Fruit fly (Drosophila melanogaster) whole organism, pupa: ENCODE measurements around the gene Syt12.
A peak's percentile ranks its signal among the peaks of the same experiment; 100 is the strongest.

ENCODE experiments used
- CG10348 ChIP-seq: fragments of 200-800 bp; sonication (Bioruptor generic); IDR thresholded peaks from 2 replicates; pipeline ENCODE4 v1.3.6; 2022; ENCODE audit warnings: missing biosample characterization, missing genetic modification characterization
- CG12605 ChIP-seq: fragments of 200-800 bp; sonication (Bioruptor generic); IDR thresholded peaks from 2 replicates; pipeline ENCODE4 v1.3.6; 2022; ENCODE audit warnings: missing biosample characterization, missing genetic modification characterization
- CG13204 ChIP-seq: fragments of 200-800 bp; sonication (Bioruptor generic); optimal IDR thresholded peaks from 2 replicates; lab custom pipeline; 2018; ENCODE audit warnings: missing biosample characterization, mild to moderate bottlenecking, missing genetic modification characterization, moderate library complexity
- CG14655 ChIP-seq: fragments of 200-800 bp; sonication (Bioruptor generic); optimal IDR thresholded peaks from 3 replicates; lab custom pipeline; 2017; ENCODE audit warnings: mild to moderate bottlenecking, missing biosample characterization, missing genetic modification reagents, missing genetic modification characterization
- CG15710 ChIP-seq: fragments of 200-800 bp; sonication (Bioruptor generic); optimal IDR thresholded peaks from 2 replicates; lab custom pipeline; 2018; ENCODE audit warnings: missing biosample characterization, mild to moderate bottlenecking, missing genetic modification characterization, moderate library complexity
- CG17806 ChIP-seq: fragments of 200-800 bp; sonication (Bioruptor generic); optimal IDR thresholded peaks from 2 replicates; lab custom pipeline; 2018; ENCODE audit warnings: missing biosample characterization, mild to moderate bottlenecking, missing genetic modification characterization, moderate library complexity
- CG32121 ChIP-seq: fragments of 200-800 bp; sonication (Bioruptor generic); IDR thresholded peaks from 2 replicates; pipeline ENCODE4 v1.3.6; 2022; ENCODE audit warnings: missing biosample characterization, missing genetic modification characterization
- CG34367 ChIP-seq: fragments of 200-800 bp; sonication (Bioruptor generic); optimal IDR thresholded peaks from 2 replicates; lab custom pipeline; 2018; ENCODE audit warnings: missing biosample characterization, mild to moderate bottlenecking, missing genetic modification characterization
- CG4496 ChIP-seq: fragments of 200-800 bp; sonication (Bioruptor generic); IDR thresholded peaks from 3 replicates; pipeline ENCODE4 v1.3.6; 2022; ENCODE audit warnings: missing biosample characterization, missing genetic modification characterization
- CG8159 ChIP-seq: fragments of 200-800 bp; sonication (Bioruptor generic); optimal IDR thresholded peaks from 3 replicates; lab custom pipeline; 2018; ENCODE audit warnings: missing biosample characterization, mild to moderate bottlenecking, missing genetic modification characterization, moderate library complexity
- CG8301 ChIP-seq: fragments of 200-800 bp; sonication (Bioruptor generic); optimal IDR thresholded peaks from 2 replicates; lab custom pipeline; 2018; ENCODE audit warnings: missing biosample characterization, mild to moderate bottlenecking, missing genetic modification characterization
- CG9948 ChIP-seq: fragments of 200-800 bp; sonication (Bioruptor generic); optimal IDR thresholded peaks from 2 replicates; lab custom pipeline; 2018; ENCODE audit warnings: missing biosample characterization, mild to moderate bottlenecking, missing genetic modification characterization, moderate library complexity
- D1 ChIP-seq: fragments of 200-800 bp; sonication (Bioruptor generic); optimal IDR thresholded peaks from 2 replicates; lab custom pipeline; 2018; ENCODE audit warnings: missing biosample characterization, mild to moderate bottlenecking, missing genetic modification characterization, moderate library complexity
- EcR ChIP-seq: fragments of 200-800 bp; sonication (Bioruptor generic); optimal IDR thresholded peaks from 3 replicates; lab custom pipeline; 2019; ENCODE audit warnings: missing biosample characterization, missing genetic modification characterization, mild to moderate bottlenecking, moderate library complexity, missing genetic modification reagents
- Ets98B ChIP-seq: fragments of 200-800 bp; sonication (Bioruptor generic); IDR thresholded peaks from 2 replicates; pipeline ENCODE4 v1.3.6; 2022; ENCODE audit warnings: missing biosample characterization, missing genetic modification characterization
- Pif1A ChIP-seq: fragments of 200-800 bp; sonication (Bioruptor generic); optimal IDR thresholded peaks from 3 replicates; lab custom pipeline; 2016; ENCODE audit warnings: missing biosample characterization, missing genetic modification characterization
- Pif1B ChIP-seq: fragments of 200-800 bp; sonication (Bioruptor generic); optimal IDR thresholded peaks from 3 replicates; lab custom pipeline; 2016; ENCODE audit warnings: missing biosample characterization, missing genetic modification characterization
- Snoo ChIP-seq: fragments of 200-800 bp; sonication (Bioruptor generic); optimal IDR thresholded peaks from 3 replicates; lab custom pipeline; 2017; ENCODE audit warnings: missing biosample characterization, mild to moderate bottlenecking, missing genetic modification characterization, inconsistent platforms
- fd96Ca ChIP-seq: fragments of 200-800 bp; sonication (Bioruptor generic); IDR thresholded peaks from 3 replicates; pipeline ENCODE4 v1.3.6; 2022; ENCODE audit warnings: missing biosample characterization, missing genetic modification characterization
- gl ChIP-seq: fragments of 200-800 bp; sonication (Bioruptor generic); optimal IDR thresholded peaks from 2 replicates; lab custom pipeline; 2018; ENCODE audit warnings: missing biosample characterization, mild to moderate bottlenecking, missing genetic modification characterization
- rn ChIP-seq: fragments of 200-800 bp; sonication (Bioruptor generic); IDR thresholded peaks from 2 replicates; pipeline ENCODE4 v1.3.6; 2022; ENCODE audit warnings: missing biosample characterization, missing genetic modification characterization

The Syt12 gene

DNA sequence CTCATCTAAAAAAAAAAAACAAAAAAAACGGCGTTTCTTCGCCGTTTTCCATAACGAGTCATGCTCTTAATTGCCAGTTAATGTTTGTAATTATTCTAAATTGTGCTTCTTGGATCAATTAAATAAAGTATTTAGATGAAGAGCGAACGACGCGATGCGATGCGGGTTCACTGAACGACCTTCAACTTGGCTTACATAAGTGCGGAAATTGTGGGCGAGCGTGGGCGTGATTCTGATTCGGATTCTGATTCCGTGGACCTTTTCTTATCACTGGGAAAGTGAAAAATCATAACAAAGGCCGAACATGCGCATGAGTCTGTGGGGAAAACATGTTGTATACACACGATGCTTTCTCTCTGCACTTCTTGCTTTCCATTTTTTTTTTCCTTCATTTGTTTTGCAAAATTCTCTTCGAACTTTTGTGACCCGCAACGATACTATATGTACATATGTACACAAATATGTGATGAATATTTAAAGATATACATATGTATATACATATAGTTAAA lies 16.5 kb downstream of the Syt12 start:
- TF ChIP-seq CG8159: no peak
- TF ChIP-seq CG9948 (tag; lab: Kevin White, UChicago): no peak
- TF ChIP-seq gl (tag; lab: Kevin White, UChicago): no peak
- TF ChIP-seq EcR (GFP tag; lab: Kevin White, UChicago): peak; percentile 85
- TF ChIP-seq CG4496 (GFP tag; lab: Robert Waterston, UW): no peak
- no peak for TF ChIP-seq CG34367 (tag; lab: Kevin White, UChicago)
- no peak for TF ChIP-seq D1
- TF ChIP-seq, all 21 proteins: peak for 1

dm6 chrX:13376520-13376919 lies 17.5 kb downstream of the Syt12 start:
- TF ChIP-seq CG14655 (GFP tag; lab: Kevin White, UChicago) (peak; percentile 60), D1 (peak; percentile 24), CG8159 (peak; percentile 51), Pif1B (GFP tag; lab: Kevin White, UChicago) (peak; percentile 33), CG13204 (GFP tag; lab: Kevin White, UChicago) (no peak), CG12605 (peak; percentile 51; the same call in 1 of the 2 replicates), Ets98B (GFP tag; lab: Robert Waterston, UW) (peak; percentile 65), EcR (GFP tag; lab: Kevin White, UChicago) (no peak), Pif1A (peak; percentile 48), CG4496 (GFP tag; lab: Robert Waterston, UW) (peak; percentile 80), CG8301 (tag; lab: Kevin White, UChicago) (peak; percentile 52), fd96Ca (GFP tag; lab: Robert Waterston, UW) (peak; percentile 75; the same call in 2 of the 3 replicates), rn (GFP tag; lab: Robert Waterston, UW) (no peak), CG10348 (GFP tag; lab: Robert Waterston, UW) (no peak), Snoo (tag; lab: Kevin White, UChicago) (peak; percentile 14), CG9948 (tag; lab: Kevin White, UChicago) (peak; percentile 55), CG32121 (peak; percentile 47; the same call in 1 of the 2 replicates), CG15710 (tag; lab: Kevin White, UChicago) (peak; percentile 49), gl (tag; lab: Kevin White, UChicago) (peak; percentile 13), CG17806 (peak; percentile 64), CG34367 (tag; lab: Kevin White, UChicago) (peak; percentile 42)
- TF ChIP-seq, all 21 proteins: peak for 17

DNA sequence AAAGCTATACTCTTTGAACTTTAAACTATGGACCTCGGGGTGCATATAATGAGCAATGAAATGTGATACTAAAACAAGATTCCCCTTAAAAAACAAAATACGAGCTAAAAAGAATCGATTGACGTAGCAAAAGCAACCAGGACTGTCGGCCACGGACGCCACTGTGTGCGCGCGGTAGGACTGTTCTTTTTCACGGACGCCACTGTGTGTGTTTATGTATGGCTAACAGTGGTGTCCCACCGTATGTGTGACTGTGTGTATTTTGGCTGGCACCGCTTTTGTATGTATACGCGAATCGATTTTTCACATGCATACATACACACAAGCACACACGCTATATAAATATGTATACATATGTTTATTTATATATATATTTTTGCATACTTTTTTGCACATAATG lies 24.7 kb downstream of the Syt12 start:
- TF ChIP-seq CG10348 (GFP tag; lab: Robert Waterston, UW) (no peak), CG9948 (tag; lab: Kevin White, UChicago) (no peak), CG12605 (peak; percentile 53; the same call in 1 of the 2 replicates), Ets98B (GFP tag; lab: Robert Waterston, UW) (peak; percentile 68), gl (tag; lab: Kevin White, UChicago) (peak; percentile 34), CG32121 (peak; percentile 69), CG14655 (GFP tag; lab: Kevin White, UChicago) (peak; percentile 43), fd96Ca (GFP tag; lab: Robert Waterston, UW) (peak; percentile 64; the same call in 2 of the 3 replicates), CG34367 (tag; lab: Kevin White, UChicago) (peak; percentile 26), CG13204 (GFP tag; lab: Kevin White, UChicago) (peak; percentile 30), Pif1B (GFP tag; lab: Kevin White, UChicago) (peak; percentile 58), CG8159 (peak; percentile 29), D1 (no peak), rn (GFP tag; lab: Robert Waterston, UW) (peak; percentile 47; the same call in 1 of the 2 replicates), Pif1A (peak; percentile 60), CG8301 (tag; lab: Kevin White, UChicago) (peak; percentile 13), CG17806 (peak; percentile 39), EcR (GFP tag; lab: Kevin White, UChicago) (no peak), Snoo (tag; lab: Kevin White, UChicago) (peak; percentile 37), CG4496 (GFP tag; lab: Robert Waterston, UW) (peak; percentile 76), CG15710 (tag; lab: Kevin White, UChicago) (peak; percentile 21)
- TF ChIP-seq, all 21 proteins: peak for 17

DNA sequence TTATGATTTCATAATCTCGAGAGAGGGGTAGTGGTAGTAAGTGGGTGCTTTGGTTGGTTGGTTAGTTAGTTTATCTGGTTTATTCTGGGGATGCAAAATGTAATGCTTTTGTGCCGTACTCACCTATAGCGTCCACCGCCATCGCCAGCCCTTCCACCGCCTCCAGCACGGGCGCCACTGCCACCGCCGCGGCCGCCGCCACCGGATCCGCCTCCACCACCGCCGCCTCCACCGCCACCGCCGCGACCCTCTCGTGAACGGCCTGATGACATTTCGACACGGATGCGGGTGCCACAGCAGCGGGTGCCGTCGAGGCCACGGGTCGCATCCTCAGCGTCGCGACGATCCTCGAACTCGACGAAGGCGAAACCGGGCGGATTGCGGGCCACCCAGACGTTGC lies 25.1 kb downstream of the Syt12 start:
- TF ChIP-seq D1 (no peak), CG8159 (no peak), CG32121 (no peak), CG12605 (no peak), rn (GFP tag; lab: Robert Waterston, UW) (no peak), Pif1A (no peak), CG10348 (GFP tag; lab: Robert Waterston, UW) (no peak), CG17806 (no peak), CG4496 (GFP tag; lab: Robert Waterston, UW) (no peak), CG13204 (GFP tag; lab: Kevin White, UChicago) (no peak), EcR (GFP tag; lab: Kevin White, UChicago) (no peak), Pif1B (GFP tag; lab: Kevin White, UChicago) (no peak), CG14655 (GFP tag; lab: Kevin White, UChicago) (no peak), CG8301 (tag; lab: Kevin White, UChicago) (no peak)

DNA sequence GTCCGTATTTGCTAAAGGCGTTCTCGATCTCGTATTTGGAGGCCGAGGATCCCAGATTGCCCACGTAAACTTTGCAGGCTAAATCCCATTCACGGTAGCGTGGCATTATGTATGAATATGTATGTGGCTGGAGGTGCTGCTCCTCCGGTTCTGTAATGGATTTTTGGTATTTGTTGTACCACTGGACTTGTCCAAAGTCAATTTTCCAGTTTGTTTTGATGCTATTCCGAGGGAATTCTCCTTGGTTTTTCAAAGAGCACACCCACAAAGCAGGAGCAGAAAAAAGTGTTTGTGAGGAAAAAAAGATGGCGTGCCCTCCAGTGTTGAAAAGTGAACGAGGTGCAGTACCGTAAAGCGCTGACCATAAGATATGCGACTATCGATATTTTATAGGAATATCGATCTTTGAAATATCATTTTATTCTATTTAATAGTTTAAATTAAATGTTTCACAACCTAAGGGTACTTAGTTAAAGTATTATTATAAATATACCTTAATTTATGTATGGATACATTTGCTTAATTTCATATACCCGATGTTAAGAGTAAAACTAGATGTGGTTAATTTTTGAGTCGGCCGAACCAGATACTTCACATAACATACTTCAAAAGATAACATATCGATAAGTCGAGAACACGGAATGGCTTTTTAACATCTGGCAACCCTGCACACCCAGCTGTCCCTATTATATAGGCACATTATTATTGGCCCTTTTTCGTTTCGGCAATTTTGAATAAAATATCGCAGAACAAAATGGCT lies 25.7 kb downstream of the Syt12 start, which contains the start of the genes Rbp1-like and Tim9a:
Gene Rbp1-like, minus strand, starts transcription at position 295 of the 760 bp plus-strand sequence.
Gene Tim9a, plus strand, starts transcription at position 628 of the 760 bp plus-strand sequence.
- TF ChIP-seq Pif1A (no peak), gl (tag; lab: Kevin White, UChicago) (no peak), Pif1B (GFP tag; lab: Kevin White, UChicago) (peak; percentile 30), CG14655 (GFP tag; lab: Kevin White, UChicago) (peak; percentile 24), CG8159 (peak; percentile 23), CG13204 (GFP tag; lab: Kevin White, UChicago) (no peak), CG9948 (tag; lab: Kevin White, UChicago) (no peak), rn (GFP tag; lab: Robert Waterston, UW) (no peak), Snoo (tag; lab: Kevin White, UChicago) (peak; percentile 28), CG10348 (GFP tag; lab: Robert Waterston, UW) (no peak), CG32121 (no peak), CG15710 (tag; lab: Kevin White, UChicago) (peak; percentile 4), CG34367 (tag; lab: Kevin White, UChicago) (no peak), Ets98B (GFP tag; lab: Robert Waterston, UW) (no peak), CG17806 (no peak), D1 (no peak), CG8301 (tag; lab: Kevin White, UChicago) (no peak), CG12605 (no peak), fd96Ca (GFP tag; lab: Robert Waterston, UW) (no peak), EcR (GFP tag; lab: Kevin White, UChicago) (no peak), CG4496 (GFP tag; lab: Robert Waterston, UW) (no peak)
